Worm (Caenorhabditis elegans) whole organism, L4 larva: ENCODE measurements around the gene popl-5.

Experiments
- attf-4 ChIP-seq: sonication (generic microtip); optimal IDR thresholded peaks from 3 replicates; lab custom pipeline; 2017; ENCODE audit warnings: missing biosample characterization, missing genetic modification characterization
- ceh-44 ChIP-seq: fragments of 200-800 bp; sonication (Bioruptor generic); IDR thresholded peaks from 2 replicates; pipeline ENCODE4 v1.3.6; 2022; ENCODE audit warnings: missing genetic modification reagents, missing genetic modification characterization, missing compliant biosample characterization
- ces-1 ChIP-seq: fragments of 150-350 bp; sonication (generic microtip); optimal IDR thresholded peaks from 4 replicates; lab custom pipeline; 2014; ENCODE audit warnings: missing biosample characterization, missing genetic modification reagents, missing genetic modification characterization
- ctbp-1 ChIP-seq: fragments of 200-800 bp; sonication (Bioruptor generic); IDR thresholded peaks from 2 replicates; pipeline ENCODE4 v1.3.6; 2022; ENCODE audit warnings: missing genetic modification reagents, missing genetic modification characterization, missing compliant biosample characterization
- fos-1 ChIP-seq: fragments of 150-350 bp; optimal IDR thresholded peaks from 2 replicates; lab custom pipeline; 2014; ENCODE audit warnings: missing biosample characterization, missing genetic modification characterization
- gei-8 ChIP-seq: fragments of 200-800 bp; sonication (Bioruptor generic); optimal IDR thresholded peaks from 2 replicates; lab custom pipeline; 2018; ENCODE audit warnings: mild to moderate bottlenecking, missing genetic modification characterization, missing compliant biosample characterization
- set-16 ChIP-seq: fragments of 200-800 bp; sonication (Bioruptor generic); IDR thresholded peaks from 2 replicates; pipeline ENCODE4 v1.3.6; 2022; ENCODE audit warnings: missing genetic modification reagents, missing genetic modification characterization, missing compliant biosample characterization
- spr-3 ChIP-seq: fragments of 200-800 bp; sonication (Bioruptor generic); optimal IDR thresholded peaks from 2 replicates; lab custom pipeline; 2018; ENCODE audit warnings: mild to moderate bottlenecking, missing genetic modification characterization, missing compliant biosample characterization
- tag-97 ChIP-seq: fragments of 200-800 bp; sonication (Bioruptor generic); IDR thresholded peaks from 2 replicates; pipeline ENCODE4 v1.3.6; 2022; ENCODE audit warnings: missing genetic modification characterization, missing compliant biosample characterization

DNA sequence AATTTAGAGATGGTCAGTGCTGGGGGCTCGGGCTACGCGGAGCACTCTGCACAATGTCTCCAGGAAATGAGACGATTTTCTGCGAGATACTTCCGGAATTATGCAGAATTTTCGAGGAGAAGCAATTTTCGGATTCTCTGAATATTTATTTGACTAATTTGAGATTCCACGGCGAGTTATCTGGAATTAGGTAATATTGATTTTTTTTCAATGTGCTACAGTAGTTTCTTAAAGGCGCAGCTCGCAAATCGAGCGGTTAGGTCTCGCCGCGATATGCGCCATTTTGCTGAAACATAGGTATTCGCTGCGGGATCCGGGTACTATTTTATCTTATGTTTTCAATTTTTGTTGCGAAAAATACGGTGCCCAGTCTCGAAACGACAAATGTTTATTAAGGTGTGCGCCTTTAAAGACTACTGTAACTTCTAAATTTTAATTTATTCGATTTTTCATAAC is 47.5 kb upstream of the popl-5 start, which contains the start of gene nrps-1:
- TF ChIP-seq ces-1 (GFP tag; lab: Kevin White, UChicago): no peak
- no peak for TF ChIP-seq ctbp-1 (GFP tag; lab: Robert Waterston, UW)
- no peak for TF ChIP-seq tag-97 (GFP tag; lab: Robert Waterston, UW)
- TF ChIP-seq gei-8: no peak
- no peak for TF ChIP-seq spr-3 (GFP tag; lab: Kevin White, UChicago)
- no peak for TF ChIP-seq fos-1 (tag; lab: Kevin White, UChicago)
- no peak for TF ChIP-seq attf-4
- TF ChIP-seq set-16: no peak
- no peak for TF ChIP-seq ceh-44 (GFP tag; lab: Robert Waterston, UW)
